ENCODE assay signal across 1 fruit fly cellular context in genomic region chr3R:10868427-10868962, dm6.
TF ChIP-seq lines count a peak whose summit lies in the region.

TSS of gene SelR (minus strand) at chr3R:10868642.
TSS of gene Tsp86D (plus strand) at chr3R:10868708.

TF ChIP-seq in whole organism, embryonic, 481 proteins besides CTCF, POLR2A, EP300 and RAD21 (continued from another document and continues in another):
- TF ChIP-seq chif (GFP tag; optimal IDR thresholded peaks at IDR 0.05; lab: Kevin White, UChicago) (no peak), wor (GFP tag; IDR thresholded peaks at IDR 0.05; lab: Robert Waterston, UW) (no peak), Lpt (GFP tag; optimal IDR thresholded peaks at IDR 0.05; lab: Kevin White, UChicago) (no peak), ken (GFP tag; IDR thresholded peaks at IDR 0.05; lab: Robert Waterston, UW) (no peak), CG4730 (GFP tag; IDR thresholded peaks at IDR 0.05; lab: Robert Waterston, UW) (no peak), dimm (GFP tag; IDR thresholded peaks at IDR 0.05; lab: Robert Waterston, UW) (no peak), Lim3 (GFP tag; IDR thresholded peaks at IDR 0.05; lab: Robert Waterston, UW) (no peak), Six4 (GFP tag; optimal IDR thresholded peaks at IDR 0.05; lab: Kevin White, UChicago) (no peak), CG7839 (tag; optimal IDR thresholded peaks at IDR 0.05; lab: Kevin White, UChicago) (peak; percentile 39), Ets97D (GFP tag; optimal IDR thresholded peaks at IDR 0.05; lab: Kevin White, UChicago) (peak; percentile 69), Dll (GFP tag; IDR thresholded peaks at IDR 0.05; lab: Robert Waterston, UW; ENCODE audit: partially characterized antibody) (peak; percentile 75), CG6854 (GFP tag; optimal IDR thresholded peaks at IDR 0.05; lab: Kevin White, UChicago) (peak; percentile 42), CG11695 (GFP tag; IDR thresholded peaks at IDR 0.05; lab: Robert Waterston, UW) (0 out of 3 replicates have a peak, but pooled peaks have one; percentile 26), CG6272 (GFP tag; IDR thresholded peaks at IDR 0.05; lab: Robert Waterston, UW) (no peak), D19A (tag; optimal IDR thresholded peaks at IDR 0.05; lab: Kevin White, UChicago) (peak; percentile 12), Rx (GFP tag; IDR thresholded peaks at IDR 0.05; lab: Robert Waterston, UW) (no peak; the same call in 1 of the 2 replicates), slbo (GFP tag; IDR thresholded peaks at IDR 0.05; lab: Robert Waterston, UW) (no peak), Hsf (GFP tag; optimal IDR thresholded peaks at IDR 0.05; lab: Kevin White, UChicago) (no peak), E2f1 (GFP tag; IDR thresholded peaks at IDR 0.05; lab: Robert Waterston, UW) (no peak), gsb-n (tag; optimal IDR thresholded peaks at IDR 0.05; lab: Kevin White, UChicago) (peak; percentile 16), CG2678 (tag; optimal IDR thresholded peaks at IDR 0.05; lab: Kevin White, UChicago) (peak; percentile 43), gro (GFP tag; optimal IDR thresholded peaks at IDR 0.05; lab: Kevin White, UChicago) (peak; percentile 61), pum (GFP tag; optimal IDR thresholded peaks at IDR 0.05; lab: Kevin White, UChicago) (no peak), CG14050 (GFP tag; IDR thresholded peaks at IDR 0.05; lab: Robert Waterston, UW) (no peak), CG11398 (GFP tag; optimal IDR thresholded peaks at IDR 0.05; lab: Kevin White, UChicago) (no peak), CG30431 (GFP tag; optimal IDR thresholded peaks at IDR 0.05; lab: Kevin White, UChicago) (no peak), sqz (GFP tag; optimal IDR thresholded peaks at IDR 0.05; lab: Kevin White, UChicago) (peak; percentile 80), CG11093 (GFP tag; IDR thresholded peaks at IDR 0.05; lab: Robert Waterston, UW) (no peak), her (GFP tag; optimal IDR thresholded peaks at IDR 0.05; lab: Kevin White, UChicago) (peak; percentile 15), lov (optimal IDR thresholded peaks at IDR 0.05; lab: Kevin White, UChicago) (no peak), lov (GFP tag; IDR thresholded peaks at IDR 0.05; lab: Robert Waterston, UW) (peak; percentile 62; the same call in 1 of the 3 replicates), esg (GFP tag; conservative IDR thresholded peaks at IDR 0.05; lab: Robert Waterston, UW) (no peak), CG8478 (optimal IDR thresholded peaks at IDR 0.05; lab: Kevin White, UChicago) (no peak), amos (GFP tag; IDR thresholded peaks at IDR 0.05; lab: Robert Waterston, UW; ENCODE audit: partially characterized antibody) (peak; percentile 73; the same call in 1 of the 2 replicates), Trl (optimal IDR thresholded peaks at IDR 0.05; lab: Kevin White, UChicago) (no peak), Trl (GFP tag; optimal IDR thresholded peaks at IDR 0.05; lab: Kevin White, UChicago) (no peak), CG6791 (GFP tag; IDR thresholded peaks at IDR 0.05; lab: Robert Waterston, UW; ENCODE audit: partially characterized antibody) (peak; percentile 64; the same call in 2 of the 3 replicates), CG3281 (GFP tag; optimal IDR thresholded peaks at IDR 0.05; lab: Kevin White, UChicago) (peak; percentile 69), Jarid2 (GFP tag; optimal IDR thresholded peaks at IDR 0.05; lab: Kevin White, UChicago) (peak; percentile 47), CG3995 (GFP tag; optimal IDR thresholded peaks at IDR 0.05; lab: Kevin White, UChicago) (no peak), kni (GFP tag; optimal IDR thresholded peaks at IDR 0.05; lab: Kevin White, UChicago) (peak; percentile 16), Lhr (GFP tag; optimal IDR thresholded peaks at IDR 0.05; lab: Kevin White, UChicago) (peak; percentile 7), en (GFP tag; optimal IDR thresholded peaks at IDR 0.05; lab: Kevin White, UChicago) (no peak), ap (GFP tag; IDR thresholded peaks at IDR 0.05; lab: Robert Waterston, UW) (no peak), shn (GFP tag; optimal IDR thresholded peaks at IDR 0.05; lab: Kevin White, UChicago) (no peak), CG9437 (GFP tag; optimal IDR thresholded peaks at IDR 0.05; lab: Kevin White, UChicago) (peak; percentile 8), CG15479 (GFP tag; optimal IDR thresholded peaks at IDR 0.05; lab: Kevin White, UChicago) (no peak), CG10274 (GFP tag; optimal IDR thresholded peaks at IDR 0.05; lab: Kevin White, UChicago) (no peak), CG10147 (GFP tag; optimal IDR thresholded peaks at IDR 0.05; lab: Kevin White, UChicago) (peak; percentile 38), tup (GFP tag; optimal IDR thresholded peaks at IDR 0.05; lab: Kevin White, UChicago) (no peak), CG12299 (tag; optimal IDR thresholded peaks at IDR 0.05; lab: Kevin White, UChicago) (peak; percentile 80), CG31441 (GFP tag; IDR thresholded peaks at IDR 0.05; lab: Robert Waterston, UW) (peak; percentile 52; the same call in 1 of the 2 replicates), Xbp1 (GFP tag; optimal IDR thresholded peaks at IDR 0.05; lab: Kevin White, UChicago) (no peak), Oaz (GFP tag; IDR thresholded peaks at IDR 0.05; lab: Robert Waterston, UW) (no peak), Max (GFP tag; optimal IDR thresholded peaks at IDR 0.05; lab: Kevin White, UChicago) (peak; percentile 36), Mrtf (GFP tag; IDR thresholded peaks at IDR 0.05; lab: Robert Waterston, UW) (no peak), btn (GFP tag; optimal IDR thresholded peaks at IDR 0.05; lab: Kevin White, UChicago) (no peak), ranshi (GFP tag; IDR thresholded peaks at IDR 0.05; lab: Robert Waterston, UW) (no peak), CG17186 (GFP tag; optimal IDR thresholded peaks at IDR 0.05; lab: Kevin White, UChicago) (peak; percentile 58), sug (tag; optimal IDR thresholded peaks at IDR 0.05; lab: Kevin White, UChicago) (peak; percentile 95), CG6175 (GFP tag; IDR thresholded peaks at IDR 0.05; lab: Robert Waterston, UW) (no peak), CrebB (tag; optimal IDR thresholded peaks at IDR 0.05; lab: Kevin White, UChicago) (peak; percentile 52), CG31388 (GFP tag; optimal IDR thresholded peaks at IDR 0.05; lab: Kevin White, UChicago) (no peak), corto (GFP tag; optimal IDR thresholded peaks at IDR 0.05; lab: Kevin White, UChicago) (no peak), mam (GFP tag; optimal IDR thresholded peaks at IDR 0.05; lab: Kevin White, UChicago) (no peak), ab (GFP tag; optimal IDR thresholded peaks at IDR 0.05; lab: Kevin White, UChicago) (no peak), CG10431 (GFP tag; optimal IDR thresholded peaks at IDR 0.05; lab: Kevin White, UChicago) (peak; percentile 25), CG16863 (GFP tag; optimal IDR thresholded peaks at IDR 0.05; lab: Kevin White, UChicago) (no peak), lola (GFP tag; optimal IDR thresholded peaks at IDR 0.05; lab: Kevin White, UChicago) (no peak), org-1 (GFP tag; optimal IDR thresholded peaks at IDR 0.05; lab: Kevin White, UChicago) (no peak), CG13775 (GFP tag; optimal IDR thresholded peaks at IDR 0.05; lab: Kevin White, UChicago) (peak; percentile 6), pfk (GFP tag; optimal IDR thresholded peaks at IDR 0.05; lab: Kevin White, UChicago) (peak; percentile 44), bigmax (GFP tag; optimal IDR thresholded peaks at IDR 0.05; lab: Kevin White, UChicago) (no peak), Fer1 (GFP tag; optimal IDR thresholded peaks at IDR 0.05; lab: Kevin White, UChicago) (peak; percentile 74), ERR (GFP tag; optimal IDR thresholded peaks at IDR 0.05; lab: Kevin White, UChicago) (peak; percentile 33), CG12942 (GFP tag; optimal IDR thresholded peaks at IDR 0.05; lab: Kevin White, UChicago) (no peak), CG9215 (GFP tag; IDR thresholded peaks at IDR 0.05; lab: Robert Waterston, UW) (no peak), Hey (tag; optimal IDR thresholded peaks at IDR 0.05; lab: Kevin White, UChicago) (no peak), lab (GFP tag; optimal IDR thresholded peaks at IDR 0.05; lab: Kevin White, UChicago) (peak; percentile 78), Drgx (GFP tag; IDR thresholded peaks at IDR 0.05; lab: Robert Waterston, UW) (no peak), caup (GFP tag; optimal IDR thresholded peaks at IDR 0.05; lab: Kevin White, UChicago; ENCODE audit: severe bottlenecking) (peak; percentile 42), BEAF-32 (GFP tag; optimal IDR thresholded peaks at IDR 0.05; lab: Kevin White, UChicago) (peak; percentile 75), sd (tag; optimal IDR thresholded peaks at IDR 0.05; lab: Kevin White, UChicago) (peak; percentile 85), tio (GFP tag; optimal IDR thresholded peaks at IDR 0.05; lab: Kevin White, UChicago) (no peak), Hand (GFP tag; optimal IDR thresholded peaks at IDR 0.05; lab: Kevin White, UChicago) (peak; percentile 9), CG1602 (GFP tag; optimal IDR thresholded peaks at IDR 0.05; lab: Kevin White, UChicago) (no peak), da (GFP tag; optimal IDR thresholded peaks at IDR 0.05; lab: Kevin White, UChicago) (peak; percentile 75), CG2889 (GFP tag; IDR thresholded peaks at IDR 0.05; lab: Robert Waterston, UW) (no peak), hbn (GFP tag; IDR thresholded peaks at IDR 0.05; lab: Robert Waterston, UW; ENCODE audit: partially characterized antibody) (peak; percentile 27; the same call in 1 of the 2 replicates), gce (GFP tag; IDR thresholded peaks at IDR 0.05; lab: Robert Waterston, UW) (no peak), twi (tag; optimal IDR thresholded peaks at IDR 0.05; lab: Kevin White, UChicago) (no peak), p53 (GFP tag; optimal IDR thresholded peaks at IDR 0.05; lab: Kevin White, UChicago) (peak; percentile 57), CG14710 (tag; optimal IDR thresholded peaks at IDR 0.05; lab: Kevin White, UChicago) (peak; percentile 65), z (GFP tag; IDR thresholded peaks at IDR 0.05; lab: Robert Waterston, UW) (0 out of 3 replicates have a peak, but pooled peaks have one; percentile 8), CG2116 (GFP tag; optimal IDR thresholded peaks at IDR 0.05; lab: Kevin White, UChicago) (peak; percentile 45), br (optimal IDR thresholded peaks at IDR 0.05; lab: Kevin White, UChicago) (no peak), aop (GFP tag; IDR thresholded peaks at IDR 0.05; lab: Robert Waterston, UW) (no peak), grn (GFP tag; optimal IDR thresholded peaks at IDR 0.05; lab: Kevin White, UChicago) (peak; percentile 43), ash1 (GFP tag; optimal IDR thresholded peaks at IDR 0.05; lab: Kevin White, UChicago) (no peak), bab2 (GFP tag; optimal IDR thresholded peaks at IDR 0.05; lab: Kevin White, UChicago) (no peak), ci (GFP tag; IDR thresholded peaks at IDR 0.05; lab: Robert Waterston, UW) (peak; percentile 24; the same call in 2 of the 3 replicates), eve (GFP tag; optimal IDR thresholded peaks at IDR 0.05; lab: Kevin White, UChicago) (no peak), CG17568 (GFP tag; optimal IDR thresholded peaks at IDR 0.05; lab: Kevin White, UChicago) (peak; percentile 62), Stat92E (GFP tag; optimal IDR thresholded peaks at IDR 0.05; lab: Kevin White, UChicago) (peak in 1 of 3 experiments; percentile 60), CG31365 (tag; optimal IDR thresholded peaks at IDR 0.05; lab: Kevin White, UChicago) (peak; percentile 5), CG9797 (GFP tag; optimal IDR thresholded peaks at IDR 0.05; lab: Kevin White, UChicago) (peak; percentile 95), lmd (GFP tag; IDR thresholded peaks at IDR 0.05; lab: Robert Waterston, UW) (no peak), CG18764 (GFP tag; optimal IDR thresholded peaks at IDR 0.05; lab: Kevin White, UChicago) (no peak), az2 (GFP tag; optimal IDR thresholded peaks at IDR 0.05; lab: Kevin White, UChicago) (no peak), tin (GFP tag; optimal IDR thresholded peaks at IDR 0.05; lab: Kevin White, UChicago) (no peak), CG34376 (GFP tag; optimal IDR thresholded peaks at IDR 0.05; lab: Kevin White, UChicago) (peak; percentile 89), BtbVII (GFP tag; optimal IDR thresholded peaks at IDR 0.05; lab: Kevin White, UChicago) (peak; percentile 67), schlank (tag; optimal IDR thresholded peaks at IDR 0.05; lab: Kevin White, UChicago) (peak; percentile 6), repo (GFP tag; optimal IDR thresholded peaks at IDR 0.05; lab: Kevin White, UChicago) (peak; percentile 51), ind (GFP tag; optimal IDR thresholded peaks at IDR 0.05; lab: Kevin White, UChicago) (no peak), CG18476 (GFP tag; optimal IDR thresholded peaks at IDR 0.05; lab: Kevin White, UChicago) (no peak), gsb (GFP tag; IDR thresholded peaks at IDR 0.05; lab: Robert Waterston, UW) (no peak), grau (tag; optimal IDR thresholded peaks at IDR 0.05; lab: Kevin White, UChicago) (peak; percentile 32), cas (GFP tag; IDR thresholded peaks at IDR 0.05; lab: Robert Waterston, UW) (no peak), oc (tag; optimal IDR thresholded peaks at IDR 0.05; lab: Kevin White, UChicago) (peak; percentile 11), CG33557 (GFP tag; optimal IDR thresholded peaks at IDR 0.05; lab: Kevin White, UChicago) (no peak), fd64A (GFP tag; optimal IDR thresholded peaks at IDR 0.05; lab: Kevin White, UChicago) (no peak), CG13624 (GFP tag; optimal IDR thresholded peaks at IDR 0.05; lab: Kevin White, UChicago) (peak; percentile 52), chinmo (GFP tag; IDR thresholded peaks at IDR 0.05; lab: Robert Waterston, UW; ENCODE audit: partially characterized antibody) (0 out of 4 replicates have a peak, but pooled peaks have one; percentile 50), MESR4 (GFP tag; optimal IDR thresholded peaks at IDR 0.05; lab: Kevin White, UChicago) (peak; percentile 87), bcd (GFP tag; optimal IDR thresholded peaks at IDR 0.05; lab: Kevin White, UChicago) (peak; percentile 24), CG8290 (GFP tag; optimal IDR thresholded peaks at IDR 0.05; lab: Kevin White, UChicago) (peak; percentile 18), CG8290 (tag; optimal IDR thresholded peaks at IDR 0.05; lab: Kevin White, UChicago) (peak in 1 of 2 experiments; percentile 65), CG12236 (GFP tag; optimal IDR thresholded peaks at IDR 0.05; lab: Kevin White, UChicago) (no peak), onecut (GFP tag; IDR thresholded peaks at IDR 0.05; lab: Robert Waterston, UW) (no peak; the same call in 1 of the 2 replicates), H2.0 (GFP tag; IDR thresholded peaks at IDR 0.05; lab: Robert Waterston, UW) (no peak), CG43689 (GFP tag; IDR thresholded peaks at IDR 0.05; lab: Robert Waterston, UW) (no peak), CG12391 (tag; optimal IDR thresholded peaks at IDR 0.05; lab: Kevin White, UChicago) (peak; percentile 33), trh (GFP tag; optimal IDR thresholded peaks at IDR 0.05; lab: Kevin White, UChicago) (no peak)
